Fruit fly (Drosophila melanogaster) whole organism, embryonic: ENCODE data around the gene CG9586.

Source experiments
- CG10959 ChIP-seq: fragments of 200-800 bp; sonication (Bioruptor generic); IDR thresholded peaks from 2 replicates; pipeline ENCODE4 v1.3.6; 2022; ENCODE audit warnings: missing biosample characterization, missing genetic modification characterization
- CG12071 ChIP-seq: fragments of 200-800 bp; sonication (Bioruptor generic); optimal IDR thresholded peaks from 3 replicates; lab custom pipeline; 2018; ENCODE audit warnings: missing biosample characterization, mild to moderate bottlenecking, missing genetic modification characterization
- CG12219 ChIP-seq: fragments of 200-800 bp; sonication (Bioruptor generic); optimal IDR thresholded peaks from 3 replicates; lab custom pipeline; 2018; ENCODE audit warnings: missing biosample characterization, mild to moderate bottlenecking, missing genetic modification characterization
- CG12769 ChIP-seq: fragments of 200-800 bp; sonication (Bioruptor generic); optimal IDR thresholded peaks from 2 replicates; lab custom pipeline; 2019; ENCODE audit warnings: missing biosample characterization, mild to moderate bottlenecking, missing genetic modification characterization, moderate library complexity
- CG14050 ChIP-seq: fragments of 200-800 bp; sonication (Bioruptor generic); IDR thresholded peaks from 3 replicates; pipeline ENCODE4 v1.3.6; 2022; ENCODE audit warnings: missing biosample characterization, missing genetic modification characterization
- CG14710 ChIP-seq: fragments of 200-800 bp; sonication (Bioruptor generic); optimal IDR thresholded peaks from 3 replicates; lab custom pipeline; 2019; ENCODE audit warnings: missing biosample characterization, mild to moderate bottlenecking, missing genetic modification characterization, moderate library complexity
- CG14860 ChIP-seq: fragments of 200-800 bp; sonication (Bioruptor generic); IDR thresholded peaks from 3 replicates; pipeline ENCODE4 v1.3.6; 2022; ENCODE audit warnings: missing biosample characterization, missing genetic modification characterization; ENCODE audit not compliant: partially characterized antibody
- CG15269 ChIP-seq: fragments of 200-800 bp; sonication (Bioruptor generic); optimal IDR thresholded peaks from 2 replicates; lab custom pipeline; 2018; ENCODE audit warnings: missing biosample characterization, mild to moderate bottlenecking, missing genetic modification characterization, moderate library complexity
- CG17186 ChIP-seq: fragments of 200-800 bp; sonication (Bioruptor generic); optimal IDR thresholded peaks from 3 replicates; lab custom pipeline; 2017; ENCODE audit warnings: missing biosample characterization, missing genetic modification reagents, missing genetic modification characterization
- CG1792 ChIP-seq: fragments of 200-800 bp; sonication (Bioruptor generic); optimal IDR thresholded peaks from 2 replicates; lab custom pipeline; 2016; ENCODE audit warnings: missing biosample characterization, missing genetic modification characterization
- CG1832 ChIP-seq: fragments of 200-800 bp; sonication (Bioruptor generic); optimal IDR thresholded peaks from 2 replicates; lab custom pipeline; 2017; ENCODE audit warnings: missing biosample characterization, mild to moderate bottlenecking, missing genetic modification characterization, inconsistent platforms
- CG18476 ChIP-seq: fragments of 200-800 bp; sonication (Bioruptor generic); optimal IDR thresholded peaks from 2 replicates; lab custom pipeline; 2016; ENCODE audit warnings: missing biosample characterization, mild to moderate bottlenecking, missing genetic modification characterization
- CG31365 ChIP-seq: fragments of 200-800 bp; sonication (Bioruptor generic); optimal IDR thresholded peaks from 2 replicates; lab custom pipeline; 2018; ENCODE audit warnings: missing biosample characterization, mild to moderate bottlenecking, missing genetic modification characterization
- CG32767 ChIP-seq: fragments of 200-800 bp; sonication (Bioruptor generic); IDR thresholded peaks from 2 replicates; pipeline ENCODE4 v1.3.6; 2022; ENCODE audit warnings: missing biosample characterization, missing genetic modification characterization
- CG33557 ChIP-seq: fragments of 200-800 bp; sonication (Bioruptor generic); optimal IDR thresholded peaks from 2 replicates; lab custom pipeline; 2019; ENCODE audit warnings: missing biosample characterization, mild to moderate bottlenecking, missing genetic modification characterization, moderate library complexity
- CG3995 ChIP-seq: fragments of 200-800 bp; sonication (Bioruptor generic); optimal IDR thresholded peaks from 3 replicates; lab custom pipeline; 2016; ENCODE audit warnings: missing biosample characterization, missing genetic modification characterization
- CG6765 ChIP-seq: fragments of 200-800 bp; sonication (Bioruptor generic); optimal IDR thresholded peaks from 3 replicates; lab custom pipeline; 2017; ENCODE audit warnings: missing biosample characterization, mild to moderate bottlenecking, missing genetic modification characterization
- CG7372 ChIP-seq: fragments of 200-800 bp; sonication (Bioruptor generic); IDR thresholded peaks from 2 replicates; pipeline ENCODE4 v1.3.6; 2022; ENCODE audit warnings: missing biosample characterization, missing genetic modification characterization
- CG7839 ChIP-seq: fragments of 200-800 bp; sonication (Bioruptor generic); optimal IDR thresholded peaks from 3 replicates; lab custom pipeline; 2018; ENCODE audit warnings: missing biosample characterization, mild to moderate bottlenecking, missing genetic modification characterization, moderate library complexity
- CG8388 ChIP-seq: fragments of 200-800 bp; sonication (Bioruptor generic); optimal IDR thresholded peaks from 2 replicates; lab custom pipeline; 2019; ENCODE audit warnings: missing biosample characterization, mild to moderate bottlenecking, missing genetic modification characterization, moderate library complexity
- Fer2 ChIP-seq: fragments of 200-800 bp; sonication (Bioruptor generic); optimal IDR thresholded peaks from 2 replicates; lab custom pipeline; 2018; ENCODE audit warnings: missing biosample characterization, mild to moderate bottlenecking, missing genetic modification characterization, moderate library complexity
- H15 ChIP-seq: fragments of 200-800 bp; sonication (Bioruptor generic); IDR thresholded peaks from 3 replicates; pipeline ENCODE4 v1.3.6; 2022; ENCODE audit warnings: missing biosample characterization, missing genetic modification characterization
- HmgZ ChIP-seq: fragments of 200-800 bp; sonication (Bioruptor generic); optimal IDR thresholded peaks from 2 replicates; lab custom pipeline; 2018; ENCODE audit warnings: missing biosample characterization, mild to moderate bottlenecking, missing genetic modification characterization
- Kr ChIP-seq: fragments of 200-800 bp; sonication (Bioruptor generic); optimal IDR thresholded peaks from 2 replicates; lab custom pipeline; 2017; ENCODE audit warnings: missing biosample characterization, mild to moderate bottlenecking, missing genetic modification characterization
- Mad ChIP-seq: fragments of 200-800 bp; sonication (Bioruptor generic); optimal IDR thresholded peaks from 2 replicates; lab custom pipeline; 2016; ENCODE audit warnings: missing biosample characterization, missing genetic modification characterization
- Max ChIP-seq: fragments of 200-800 bp; sonication (Bioruptor generic); optimal IDR thresholded peaks from 2 replicates; lab custom pipeline; 2016; ENCODE audit warnings: missing biosample characterization, mild to moderate bottlenecking, missing genetic modification characterization
- Opbp ChIP-seq: fragments of 200-800 bp; sonication (Bioruptor generic); IDR thresholded peaks from 3 replicates; pipeline ENCODE4 v1.3.6; 2022; ENCODE audit warnings: missing biosample characterization, missing genetic modification characterization; ENCODE audit not compliant: partially characterized antibody
- Ravus ChIP-seq: fragments of 200-800 bp; sonication (Bioruptor generic); IDR thresholded peaks from 2 replicates; pipeline ENCODE4 v1.3.6; 2022; ENCODE audit warnings: missing biosample characterization, missing genetic modification characterization
- Rx ChIP-seq: fragments of 200-800 bp; sonication (Bioruptor generic); IDR thresholded peaks from 2 replicates; pipeline ENCODE4 v1.3.6; 2022; ENCODE audit warnings: missing biosample characterization, missing genetic modification characterization
- Sox100B ChIP-seq: fragments of 200-800 bp; sonication (Bioruptor generic); optimal IDR thresholded peaks from 3 replicates; lab custom pipeline; 2018; ENCODE audit warnings: missing biosample characterization, mild to moderate bottlenecking, missing genetic modification characterization
- Sry-β ChIP-seq: fragments of 200-800 bp; sonication (Bioruptor generic); optimal IDR thresholded peaks from 2 replicates; lab custom pipeline; 2018; ENCODE audit warnings: missing biosample characterization, mild to moderate bottlenecking, missing genetic modification characterization, moderate library complexity
- TFAM ChIP-seq: fragments of 200-800 bp; sonication (Bioruptor generic); optimal IDR thresholded peaks from 2 replicates; lab custom pipeline; 2017; ENCODE audit warnings: missing biosample characterization, missing genetic modification characterization, inconsistent platforms
- bbx ChIP-seq: fragments of 200-800 bp; sonication (Bioruptor generic); IDR thresholded peaks from 2 replicates; pipeline ENCODE4 v1.3.6; 2022; ENCODE audit warnings: missing biosample characterization, missing genetic modification characterization; ENCODE audit not compliant: partially characterized antibody
- cad ChIP-seq: fragments of >200 bp; optimal IDR thresholded peaks from 2 replicates; lab custom pipeline; 2017; ENCODE audit warnings: missing biosample characterization, missing genetic modification characterization
- chif ChIP-seq, 2 experiments: fragments of 200-800 bp; sonication (Bioruptor generic); optimal IDR thresholded peaks; 3 replicates each; lab custom pipeline; 2016; ENCODE audit warnings: missing biosample characterization in 2 of 2, missing genetic modification characterization in 2 of 2
- corto ChIP-seq: fragments of 200-800 bp; sonication (Bioruptor generic); optimal IDR thresholded peaks from 2 replicates; lab custom pipeline; 2016; ENCODE audit warnings: missing biosample characterization, mild to moderate bottlenecking, missing genetic modification characterization, moderate library complexity
- dmrt99B ChIP-seq: fragments of 200-800 bp; sonication (Bioruptor generic); optimal IDR thresholded peaks from 2 replicates; lab custom pipeline; 2018; ENCODE audit warnings: missing biosample characterization, mild to moderate bottlenecking, missing genetic modification characterization, moderate library complexity
- dysf ChIP-seq: fragments of 200-800 bp; sonication (Bioruptor generic); IDR thresholded peaks from 3 replicates; pipeline ENCODE4 v1.3.6; 2022; ENCODE audit warnings: missing biosample characterization, missing genetic modification characterization
- gcm2 ChIP-seq: fragments of 200-800 bp; sonication (Bioruptor generic); optimal IDR thresholded peaks from 2 replicates; lab custom pipeline; 2016; ENCODE audit warnings: missing biosample characterization, missing genetic modification characterization
- her ChIP-seq: fragments of 200-800 bp; sonication (Bioruptor generic); optimal IDR thresholded peaks from 2 replicates; lab custom pipeline; 2016; ENCODE audit warnings: missing biosample characterization, missing genetic modification characterization
- hth ChIP-seq: fragments of >200 bp; optimal IDR thresholded peaks from 2 replicates; lab custom pipeline; 2017; ENCODE audit warnings: inconsistent platforms
- kah ChIP-seq: fragments of 200-800 bp; sonication (Bioruptor generic); optimal IDR thresholded peaks from 2 replicates; lab custom pipeline; 2018; ENCODE audit warnings: missing biosample characterization, mild to moderate bottlenecking, missing genetic modification characterization
- lola ChIP-seq, 3 experiments: fragments of >200 bp in 2 of 3; fragments of 200-800 bp in 1 of 3; sonication (Bioruptor generic) in 1 of 3; optimal IDR thresholded peaks; 2 replicates each; lab custom pipeline; 2017 to 2019; ENCODE audit warnings: missing biosample characterization in 3 of 3, missing genetic modification characterization in 3 of 3, mild to moderate bottlenecking in 1 of 3, moderate library complexity in 1 of 3
- org-1 ChIP-seq: fragments of 200-800 bp; sonication (Bioruptor generic); optimal IDR thresholded peaks from 2 replicates; lab custom pipeline; 2017; ENCODE audit warnings: missing biosample characterization, missing genetic modification characterization
- pnt ChIP-seq: fragments of 200-800 bp; sonication (Bioruptor generic); optimal IDR thresholded peaks from 3 replicates; lab custom pipeline; 2016; ENCODE audit warnings: missing biosample characterization, missing genetic modification characterization
- prd ChIP-seq, 3 experiments: fragments of >200 bp in 2 of 3; fragments of 200-800 bp in 1 of 3; sonication (Bioruptor generic) in 1 of 3; optimal IDR thresholded peaks in 2 of 3; IDR thresholded peaks in 1 of 3; 2 replicates in 2 of 3; 3 replicates in 1 of 3; pipeline versions ENCODE4 v1.3.6 to Lab custom; 2017 to 2022; ENCODE audit warnings: missing biosample characterization in 1 of 3, missing genetic modification characterization in 1 of 3
- sd ChIP-seq: fragments of 200-800 bp; sonication (Bioruptor generic); optimal IDR thresholded peaks from 3 replicates; lab custom pipeline; 2018; ENCODE audit warnings: missing biosample characterization, mild to moderate bottlenecking, missing genetic modification characterization, moderate library complexity
- slp2 ChIP-seq: fragments of 200-800 bp; sonication (Bioruptor generic); optimal IDR thresholded peaks from 2 replicates; lab custom pipeline; 2016; ENCODE audit warnings: missing biosample characterization, missing genetic modification characterization
- tio ChIP-seq: fragments of 200-800 bp; sonication (Bioruptor generic); optimal IDR thresholded peaks from 2 replicates; lab custom pipeline; 2017; ENCODE audit warnings: missing biosample characterization, missing genetic modification characterization, inconsistent platforms
- toy ChIP-seq: fragments of 200-800 bp; sonication (Bioruptor generic); IDR thresholded peaks from 2 replicates; pipeline ENCODE4 v1.3.6; 2022; ENCODE audit warnings: missing biosample characterization, missing genetic modification characterization

CG9586 gene

dm6 chr2L:9168014-9168651, 1.8 kb upstream of the CG9586 start (continued):
- TF ChIP-seq kah (GFP tag; lab: Kevin White, UChicago) (no peak), gcm2 (GFP tag; lab: Kevin White, UChicago) (no peak), slp2 (GFP tag; lab: Kevin White, UChicago) (no peak), Opbp (GFP tag; lab: Robert Waterston, UW) (no peak), CG14860 (GFP tag; lab: Robert Waterston, UW) (no peak), her (no peak), dysf (GFP tag; lab: Robert Waterston, UW) (peak; percentile 83; the same call in 2 of the 3 replicates), CG10959 (peak; percentile 52; the same call in 1 of the 2 replicates), CG15269 (tag; lab: Kevin White, UChicago) (peak; percentile 79), CG32767 (peak; percentile 43; the same call in 1 of the 2 replicates), Mad (GFP tag; lab: Kevin White, UChicago) (peak; percentile 24), CG14050 (GFP tag; lab: Robert Waterston, UW) (peak; percentile 60; the same call in 2 of the 3 replicates), Fer2 (tag; lab: Kevin White, UChicago) (no peak), H15 (GFP tag; lab: Robert Waterston, UW) (peak; percentile 68), CG12219 (GFP tag; lab: Kevin White, UChicago) (peak; percentile 7), CG12769 (no peak), CG6765 (GFP tag; lab: Kevin White, UChicago) (peak; percentile 22), CG3995 (no peak), CG18476 (GFP tag; lab: Kevin White, UChicago) (peak; percentile 22), tio (GFP tag; lab: Kevin White, UChicago) (peak; percentile 67), Rx (peak; percentile 44; the same call in 1 of the 2 replicates), CG31365 (tag; lab: Kevin White, UChicago) (no peak), Sry-β (GFP tag; lab: Kevin White, UChicago) (no peak), toy (GFP tag; lab: Robert Waterston, UW) (no peak), bbx (GFP tag; lab: Robert Waterston, UW) (no peak), HmgZ (tag; lab: Kevin White, UChicago) (peak; percentile 26), Kr (GFP tag; lab: Kevin White, UChicago) (no peak), TFAM (GFP tag; lab: Kevin White, UChicago) (no peak), CG14710 (peak; percentile 58), CG17186 (no peak), CG33557 (GFP tag; lab: Kevin White, UChicago) (no peak), CG8388 (GFP tag; lab: Kevin White, UChicago) (peak; percentile 66), corto (GFP tag; lab: Kevin White, UChicago) (peak; percentile 83), dmrt99B (tag; lab: Kevin White, UChicago) (peak; percentile 82), CG7839 (tag; lab: Kevin White, UChicago) (peak; percentile 80), lola (GFP tag; optimal IDR thresholded peaks at IDR 0.05; lab: Kevin White, UChicago) (peak in 1 of 3 experiments; percentile 49), Ravus (GFP tag; lab: Robert Waterston, UW) (no peak)

- TF ChIP-seq Kr (GFP tag; lab: Kevin White, UChicago) (no peak), Max (GFP tag; lab: Kevin White, UChicago) (no peak), CG1832 (GFP tag; lab: Kevin White, UChicago) (no peak), prd (optimal IDR thresholded peaks at IDR 0.05; lab: Kevin White, UChicago) (no peak), prd (GFP tag; IDR thresholded peaks at IDR 0.05; lab: Robert Waterston, UW) (no peak), pnt (no peak), chif (GFP tag; optimal IDR thresholded peaks at IDR 0.05; lab: Kevin White, UChicago) (no peak), CG1792 (GFP tag; lab: Kevin White, UChicago) (no peak), hth (lab: Kevin White, UChicago) (no peak), CG12071 (no peak), CG12219 (GFP tag; lab: Kevin White, UChicago) (no peak), CG7372 (GFP tag; lab: Robert Waterston, UW) (no peak), sd (no peak), cad (GFP tag; lab: Kevin White, UChicago) (no peak), Sox100B (GFP tag; lab: Kevin White, UChicago) (no peak), org-1 (GFP tag; lab: Kevin White, UChicago) (no peak)
Measured at dm6 chr2L:9167001-9167400, 687 bp upstream of the CG9586 start.
